Worm (Caenorhabditis elegans) whole organism, L1 larva: ENCODE measurements around the gene str-206.
A peak's percentile ranks its signal among the peaks of the same experiment; 100 is the strongest.

Experiments used
- C04F5.9 ChIP-seq: sonication (generic microtip); optimal IDR thresholded peaks from 2 replicates; lab custom pipeline; 2016; ENCODE audit warnings: missing genetic modification characterization, missing compliant biosample characterization
- C16A3.4 ChIP-seq: fragments of 150-350 bp; optimal IDR thresholded peaks from 2 replicates; lab custom pipeline; 2014; ENCODE audit warnings: missing biosample characterization, missing genetic modification characterization
- C34B4.2 ChIP-seq: sonication (generic microtip); optimal IDR thresholded peaks from 2 replicates; lab custom pipeline; 2017; ENCODE audit warnings: mild to moderate bottlenecking, missing genetic modification characterization, missing compliant biosample characterization
- Y116A8C.19 ChIP-seq: sonication (generic microtip); optimal IDR thresholded peaks from 2 replicates; lab custom pipeline; 2016; ENCODE audit warnings: missing compliant biosample characterization, missing genetic modification characterization, borderline replicate concordance
- aly-2 ChIP-seq: fragments of 150-350 bp; optimal IDR thresholded peaks from 2 replicates; lab custom pipeline; 2014; ENCODE audit warnings: missing biosample characterization, missing genetic modification characterization
- blmp-1 ChIP-seq: fragments of 150-350 bp; optimal IDR thresholded peaks from 2 replicates; lab custom pipeline; 2014; ENCODE audit warnings: missing biosample characterization, missing genetic modification characterization
- ceh-63 ChIP-seq: fragments of 200-800 bp; sonication (Bioruptor generic); optimal IDR thresholded peaks from 2 replicates; lab custom pipeline; 2018; ENCODE audit warnings: mild to moderate bottlenecking, missing genetic modification characterization, missing compliant biosample characterization
- ceh-82 ChIP-seq, 3 experiments: fragments of 150-350 bp in 1 of 3; sonication (generic microtip) in 2 of 3; optimal IDR thresholded peaks; 2 replicates each; lab custom pipeline; 2014 to 2017; ENCODE audit warnings: missing biosample characterization in 3 of 3, missing genetic modification characterization in 3 of 3
- ces-1 ChIP-seq: fragments of 150-350 bp; optimal IDR thresholded peaks from 2 replicates; lab custom pipeline; 2014; ENCODE audit warnings: missing biosample characterization, missing genetic modification reagents, missing genetic modification characterization
- efl-1 ChIP-seq, 4 experiments: fragments of 150-350 bp; optimal IDR thresholded peaks in 3 of 4; peaks in 1 of 4; 1 replicate in 1 of 4; 2 replicates in 3 of 4; lab custom pipeline; 2014; ENCODE audit warnings: missing biosample characterization in 2 of 4, missing genetic modification characterization in 2 of 4, missing genetic modification reagents in 2 of 4
- egl-13 ChIP-seq: sonication (generic microtip); optimal IDR thresholded peaks from 2 replicates; lab custom pipeline; 2016; ENCODE audit warnings: missing genotype, missing genetic modification reagents, missing genetic modification characterization, missing compliant biosample characterization
- egl-27 ChIP-seq, 2 experiments: fragments of 150-350 bp in 1 of 2; sonication (generic microtip); optimal IDR thresholded peaks; 3 replicates each; lab custom pipeline; 2017 to 2018; ENCODE audit warnings: missing biosample characterization in 2 of 2, missing genetic modification characterization in 2 of 2, missing genetic modification reagents in 2 of 2
- fkh-10 ChIP-seq: sonication (generic microtip); optimal IDR thresholded peaks from 2 replicates; lab custom pipeline; 2017; ENCODE audit warnings: missing biosample characterization, missing genetic modification reagents, missing genetic modification characterization
- fkh-4 ChIP-seq: sonication (generic microtip); optimal IDR thresholded peaks from 2 replicates; lab custom pipeline; 2016; ENCODE audit warnings: missing compliant biosample characterization, missing genetic modification characterization, borderline replicate concordance
- isw-1 ChIP-seq: fragments of 200-800 bp; sonication (Bioruptor generic); IDR thresholded peaks from 2 replicates; pipeline ENCODE4 v1.3.6; 2022; ENCODE audit warnings: missing genetic modification characterization, missing compliant biosample characterization
- jun-1 ChIP-seq: fragments of 150-350 bp; optimal IDR thresholded peaks from 2 replicates; lab custom pipeline; 2014; ENCODE audit warnings: missing biosample characterization, missing genetic modification reagents, missing genetic modification characterization
- lin-13 ChIP-seq: fragments of 150-350 bp; optimal IDR thresholded peaks from 2 replicates; lab custom pipeline; 2014; ENCODE audit warnings: missing biosample characterization, missing genetic modification reagents, missing genetic modification characterization
- lin-39 ChIP-seq: fragments of 150-350 bp; optimal IDR thresholded peaks from 2 replicates; lab custom pipeline; 2014; ENCODE audit warnings: missing biosample characterization, missing genetic modification reagents, missing genetic modification characterization
- lsy-2 ChIP-seq, 2 experiments: fragments of 150-350 bp; optimal IDR thresholded peaks; 2 replicates each; lab custom pipeline; 2014; ENCODE audit warnings: missing biosample characterization in 2 of 2, missing genetic modification characterization in 2 of 2
- nhr-12 ChIP-seq: sonication (generic microtip); optimal IDR thresholded peaks from 2 replicates; lab custom pipeline; 2017; ENCODE audit warnings: missing biosample characterization, missing genetic modification characterization
- nhr-19 ChIP-seq: fragments of 200-800 bp; sonication (Bioruptor generic); conservative IDR thresholded peaks from 2 replicates; pipeline ENCODE4 v1.3.6; 2022; ENCODE audit warnings: missing genetic modification characterization, missing compliant biosample characterization
- nhr-237 ChIP-seq: fragments of 150-350 bp; optimal IDR thresholded peaks from 2 replicates; lab custom pipeline; 2014; ENCODE audit warnings: missing biosample characterization, missing genetic modification characterization
- nhr-28 ChIP-seq: fragments of 150-350 bp; optimal IDR thresholded peaks from 2 replicates; lab custom pipeline; 2014; ENCODE audit warnings: missing biosample characterization, missing genetic modification characterization
- nhr-71 ChIP-seq: sonication (generic microtip); optimal IDR thresholded peaks from 2 replicates; lab custom pipeline; 2016; ENCODE audit warnings: mild to moderate bottlenecking, missing genetic modification characterization, moderate library complexity, missing compliant biosample characterization
- nhr-85 ChIP-seq: sonication (generic microtip); peaks from one replicate; lab custom pipeline; 2016; ENCODE audit warnings: missing genetic modification characterization, inconsistent platforms, missing compliant biosample characterization
- pqm-1 ChIP-seq: sonication (generic microtip); optimal IDR thresholded peaks from 3 replicates; lab custom pipeline; 2017; ENCODE audit warnings: missing biosample characterization, missing genetic modification characterization
- rnt-1 ChIP-seq: sonication (generic microtip); optimal IDR thresholded peaks from 2 replicates; lab custom pipeline; 2016; ENCODE audit warnings: mild to moderate bottlenecking, missing genetic modification characterization, moderate library complexity, missing compliant biosample characterization
- snpc-4 ChIP-seq: fragments of 150-350 bp; optimal IDR thresholded peaks from 2 replicates; lab custom pipeline; 2014; ENCODE audit warnings: missing biosample characterization, missing genetic modification characterization
- snu-23 ChIP-seq: sonication (generic microtip); optimal IDR thresholded peaks from 2 replicates; lab custom pipeline; 2016; ENCODE audit warnings: missing genetic modification characterization, missing compliant biosample characterization
- sox-4 ChIP-seq: sonication (generic microtip); optimal IDR thresholded peaks from 2 replicates; lab custom pipeline; 2016; ENCODE audit warnings: missing genetic modification characterization, missing compliant biosample characterization
- sptf-1 ChIP-seq: fragments of 150-350 bp; optimal IDR thresholded peaks from 2 replicates; lab custom pipeline; 2014; ENCODE audit warnings: missing biosample characterization, missing genetic modification characterization
- tbx-2 ChIP-seq: sonication (generic microtip); optimal IDR thresholded peaks from 2 replicates; lab custom pipeline; 2016; ENCODE audit warnings: missing genetic modification characterization, missing compliant biosample characterization
- tlp-1 ChIP-seq: fragments of 150-350 bp; optimal IDR thresholded peaks from 2 replicates; lab custom pipeline; 2014; ENCODE audit warnings: missing biosample characterization, missing genetic modification characterization
- unc-130 ChIP-seq: fragments of 150-350 bp; optimal IDR thresholded peaks from 2 replicates; lab custom pipeline; 2017; ENCODE audit warnings: missing biosample characterization, missing genetic modification characterization, inconsistent platforms
- unc-30 ChIP-seq: sonication (generic microtip); optimal IDR thresholded peaks from 2 replicates; lab custom pipeline; 2017; ENCODE audit warnings: missing biosample characterization, missing genetic modification characterization
- unc-62 ChIP-seq: fragments of 150-350 bp; optimal IDR thresholded peaks from 2 replicates; lab custom pipeline; 2014; ENCODE audit warnings: missing biosample characterization, missing genetic modification reagents, missing genetic modification characterization
- xbp-1 ChIP-seq: sonication (generic microtip); optimal IDR thresholded peaks from 2 replicates; lab custom pipeline; 2016; ENCODE audit warnings: missing genetic modification characterization, missing compliant biosample characterization
- ztf-11 ChIP-seq, 2 experiments: sonication (generic microtip); optimal IDR thresholded peaks; 2 replicates each; lab custom pipeline; 2016 to 2017; ENCODE audit warnings: missing genetic modification characterization in 2 of 2, missing biosample characterization in 1 of 2, missing compliant biosample characterization in 1 of 2
- ztf-4 ChIP-seq: fragments of 150-350 bp; optimal IDR thresholded peaks from 2 replicates; lab custom pipeline; 2014; ENCODE audit warnings: missing biosample characterization, missing genetic modification characterization

The str-206 gene

ce11 chrV:6267237-6267812 lies 49.4 kb downstream of the str-206 start, which contains the start of gene mrck-1 (continued):
- peak; percentile 20 for TF ChIP-seq ceh-63 (GFP tag; lab: Kevin White, UChicago)
- TF ChIP-seq ztf-11 (tag; optimal IDR thresholded peaks at IDR 0.05; lab: Kevin White, UChicago), result peak in 1 of 2 experiments; percentile 81
- peak; percentile 90 for TF ChIP-seq ztf-4 (tag; lab: Kevin White, UChicago)
- TF ChIP-seq ces-1 (GFP tag; lab: Kevin White, UChicago), result peak; percentile 95
- peak; percentile 95 for TF ChIP-seq nhr-85
- no peak for TF ChIP-seq nhr-12 (tag; lab: Kevin White, UChicago)
- peak; percentile 78 for TF ChIP-seq isw-1 (GFP tag; lab: Robert Waterston, UW)
- peak; percentile 96 for TF ChIP-seq tbx-2 (tag; lab: Kevin White, UChicago)
- no peak for TF ChIP-seq pqm-1 (tag; lab: Kevin White, UChicago)
- TF ChIP-seq lsy-2 (tag; optimal IDR thresholded peaks at IDR 0.05; lab: Kevin White, UChicago), result peak; percentile 92 to 94
- peak; percentile 65 for TF ChIP-seq fkh-10 (GFP tag; lab: Kevin White, UChicago)
- TF ChIP-seq jun-1 (tag; lab: Kevin White, UChicago), result peak; percentile 81
- peak; percentile 92 for TF ChIP-seq nhr-19
- TF ChIP-seq egl-13 (tag; lab: Kevin White, UChicago), result peak; percentile 85
- no peak for TF ChIP-seq nhr-28 (tag; lab: Kevin White, UChicago)
- TF ChIP-seq C34B4.2 (tag; lab: Kevin White, UChicago), result no peak
- peak; percentile 92 to 97 (median 93) for TF ChIP-seq ceh-82 (tag; optimal IDR thresholded peaks at IDR 0.05; lab: Kevin White, UChicago)
- TF ChIP-seq tlp-1, result no peak
- peak; percentile 96 for TF ChIP-seq blmp-1 (tag; lab: Kevin White, UChicago)
- TF ChIP-seq fkh-4 (tag; lab: Kevin White, UChicago), result peak; percentile 87
- TF ChIP-seq unc-62 (GFP tag; lab: Kevin White, UChicago), result no peak
- TF ChIP-seq nhr-237 (tag; lab: Kevin White, UChicago), result peak; percentile 21
- TF ChIP-seq sptf-1 (tag; lab: Kevin White, UChicago), result no peak
- TF ChIP-seq unc-30, result no peak
- peak; percentile 88 for TF ChIP-seq aly-2 (tag; lab: Kevin White, UChicago)
- peak; percentile 45 to 62 for TF ChIP-seq egl-27 (tag; optimal IDR thresholded peaks at IDR 0.05; lab: Kevin White, UChicago)
- peak; percentile 97 for TF ChIP-seq C16A3.4
- TF ChIP-seq efl-1 (optimal IDR thresholded peaks at IDR 0.05; lab: Kevin White, UChicago), result peak; percentile 87 to 88
- peak; percentile 78 to 98 for TF ChIP-seq efl-1 (GFP tag; optimal IDR thresholded peaks at IDR 0.05 in 1 of 2; lab: Kevin White, UChicago)
- peak; percentile 96 for TF ChIP-seq xbp-1
- peak; percentile 81 for TF ChIP-seq snpc-4 (tag; lab: Kevin White, UChicago)
- TF ChIP-seq unc-130 (tag; lab: Kevin White, UChicago), result peak; percentile 85
- no peak for TF ChIP-seq Y116A8C.19 (tag; lab: Kevin White, UChicago)
- peak; percentile 53 for TF ChIP-seq C04F5.9 (tag; lab: Kevin White, UChicago)
- TF ChIP-seq, all 84 proteins: peak for 66

DNA sequence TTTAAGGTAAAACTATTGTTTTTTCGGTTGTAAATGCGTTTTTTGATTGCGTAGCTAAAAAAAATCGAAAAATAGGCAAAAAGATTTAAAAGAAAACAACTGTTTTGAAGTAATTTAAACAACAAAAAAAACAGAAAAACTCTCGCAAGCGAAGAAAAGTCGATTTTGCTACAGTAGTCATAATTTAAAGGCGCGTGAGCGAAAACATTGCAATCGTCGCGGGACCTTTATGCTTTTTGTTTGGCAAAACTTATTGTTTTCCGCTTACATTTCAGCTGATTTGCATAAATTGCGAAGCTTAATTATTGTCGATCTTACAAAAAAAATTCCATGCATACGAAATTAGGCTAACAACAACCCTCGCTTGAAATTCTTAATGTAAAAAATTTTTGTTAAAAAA lies 50.0 kb downstream of the str-206 start:
- TF ChIP-seq nhr-71 (tag; lab: Kevin White, UChicago), result no peak
- no peak for TF ChIP-seq lin-39 (tag; lab: Kevin White, UChicago)
- no peak for TF ChIP-seq egl-27 (tag; optimal IDR thresholded peaks at IDR 0.05; lab: Kevin White, UChicago)
- TF ChIP-seq efl-1 (optimal IDR thresholded peaks at IDR 0.05; lab: Kevin White, UChicago), result no peak
- TF ChIP-seq efl-1 (GFP tag; optimal IDR thresholded peaks at IDR 0.05 in 1 of 2; lab: Kevin White, UChicago), result no peak
- no peak for TF ChIP-seq isw-1 (GFP tag; lab: Robert Waterston, UW)
- TF ChIP-seq rnt-1 (tag; lab: Kevin White, UChicago), result no peak
- TF ChIP-seq snu-23 (GFP tag; lab: Kevin White, UChicago), result no peak
- no peak for TF ChIP-seq sox-4 (tag; lab: Kevin White, UChicago)
- TF ChIP-seq lin-13, result no peak
- no peak for TF ChIP-seq ceh-63 (GFP tag; lab: Kevin White, UChicago)
